Fruit fly (Drosophila melanogaster): Measurements from ENCODE around the gene comt.

comt gene

DNA sequence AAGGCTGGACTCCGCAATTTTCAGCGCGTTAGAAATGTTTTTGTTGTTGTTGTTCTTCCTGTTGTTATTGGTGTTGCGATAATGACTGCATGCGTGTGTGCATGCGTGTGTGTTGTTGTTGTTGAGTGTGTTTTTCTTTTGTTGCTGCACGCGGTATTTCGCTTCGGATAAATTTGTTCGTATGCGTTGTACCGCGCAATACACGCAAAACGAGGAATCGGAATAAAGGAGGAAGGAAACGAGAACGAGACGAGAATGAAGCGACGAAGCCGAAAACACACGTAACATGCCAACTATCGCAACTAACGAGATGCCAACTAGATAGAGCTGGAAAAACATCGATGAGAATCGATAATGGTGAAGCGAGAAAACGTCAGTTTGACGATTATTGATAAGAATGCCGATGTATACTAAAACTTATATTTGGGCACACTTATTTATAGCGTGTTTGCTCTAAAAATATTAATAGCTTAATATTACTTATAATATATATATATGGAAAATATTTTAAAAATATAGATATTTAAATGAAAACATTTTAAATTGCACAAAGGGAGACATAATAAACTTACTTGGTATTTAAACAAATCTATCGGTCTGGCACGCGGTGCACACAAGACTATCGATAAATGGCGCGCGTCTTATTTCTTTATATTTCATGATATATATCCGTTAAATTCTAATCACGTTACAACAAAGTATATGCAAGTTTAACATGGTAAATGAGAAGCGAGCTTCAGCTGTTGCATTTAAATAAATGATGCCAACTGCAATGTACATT, 47.3 kb upstream of the comt start, which contains the start of gene sno (continued):
- peak; percentile 25; the same call in 1 of the 2 replicates for TF ChIP-seq CG32532 (GFP tag; IDR thresholded peaks at IDR 0.05)
- TF ChIP-seq CG4617 (GFP tag; optimal IDR thresholded peaks at IDR 0.05; ENCODE audit: borderline replicate concordance), result peak; percentile 56
- no peak for TF ChIP-seq nom (GFP tag; optimal IDR thresholded peaks at IDR 0.05)
- TF ChIP-seq CG2678 (tag; optimal IDR thresholded peaks at IDR 0.05), result no peak
- TF ChIP-seq ase (GFP tag; IDR thresholded peaks at IDR 0.05), result no peak
- no peak for TF ChIP-seq CG17912 (GFP tag; optimal IDR thresholded peaks at IDR 0.05)
- no peak for TF ChIP-seq CG34376 (GFP tag; optimal IDR thresholded peaks at IDR 0.05)
- TF ChIP-seq Trl (optimal IDR thresholded peaks at IDR 0.05), result no peak
- no peak for TF ChIP-seq Trl (GFP tag; optimal IDR thresholded peaks at IDR 0.05)
- TF ChIP-seq D19B (GFP tag; optimal IDR thresholded peaks at IDR 0.05), result no peak
- no peak for TF ChIP-seq CG1792 (GFP tag; optimal IDR thresholded peaks at IDR 0.05)
- TF ChIP-seq CG14710 (tag; optimal IDR thresholded peaks at IDR 0.05), result peak; percentile 11
- no peak for TF ChIP-seq Hr51 (GFP tag; optimal IDR thresholded peaks at IDR 0.05)
- TF ChIP-seq Atf6 (GFP tag; IDR thresholded peaks at IDR 0.05), result no peak
- TF ChIP-seq CG9932 (GFP tag; IDR thresholded peaks at IDR 0.05), result peak; percentile 52
- no peak for TF ChIP-seq sqz (GFP tag; optimal IDR thresholded peaks at IDR 0.05)
- no peak for TF ChIP-seq scrt (GFP tag; optimal IDR thresholded peaks at IDR 0.05)
- no peak for TF ChIP-seq Fer2 (tag; optimal IDR thresholded peaks at IDR 0.05)
- no peak for TF ChIP-seq pum (GFP tag; optimal IDR thresholded peaks at IDR 0.05)
- no peak for TF ChIP-seq CG3065 (GFP tag; optimal IDR thresholded peaks at IDR 0.05)
- no peak for TF ChIP-seq kni (GFP tag; optimal IDR thresholded peaks at IDR 0.05)
- no peak for TF ChIP-seq sisA (GFP tag; IDR thresholded peaks at IDR 0.05)
- TF ChIP-seq ci (GFP tag; IDR thresholded peaks at IDR 0.05), result 0 out of 3 replicates have a peak, but pooled peaks have one; percentile 18
- no peak for TF ChIP-seq CG4424 (GFP tag; optimal IDR thresholded peaks at IDR 0.05)
- no peak for TF ChIP-seq D (optimal IDR thresholded peaks at IDR 0.05)
- TF ChIP-seq D (GFP tag; optimal IDR thresholded peaks at IDR 0.05), result no peak
- TF ChIP-seq zfh1 (GFP tag; IDR thresholded peaks at IDR 0.05), result no peak
- TF ChIP-seq CG31365 (tag; optimal IDR thresholded peaks at IDR 0.05), result no peak
- no peak for TF ChIP-seq ap (GFP tag; IDR thresholded peaks at IDR 0.05)
- no peak for TF ChIP-seq CG10274 (GFP tag; optimal IDR thresholded peaks at IDR 0.05)
- no peak for TF ChIP-seq Hand (GFP tag; optimal IDR thresholded peaks at IDR 0.05)
- TF ChIP-seq gcm (GFP tag; optimal IDR thresholded peaks at IDR 0.05), result no peak
- TF ChIP-seq Neu2 (GFP tag; optimal IDR thresholded peaks at IDR 0.05; ENCODE audit: borderline replicate concordance), result no peak
- no peak for TF ChIP-seq Lhr (GFP tag; optimal IDR thresholded peaks at IDR 0.05)
- TF ChIP-seq CG18476 (GFP tag; optimal IDR thresholded peaks at IDR 0.05), result no peak
- TF ChIP-seq bcd (GFP tag; optimal IDR thresholded peaks at IDR 0.05), result no peak
- TF ChIP-seq Nf-YC (tag; optimal IDR thresholded peaks at IDR 0.05), result no peak
- no peak for TF ChIP-seq CG8944 (GFP tag; optimal IDR thresholded peaks at IDR 0.05)
- no peak for TF ChIP-seq CG8281 (tag; optimal IDR thresholded peaks at IDR 0.05)
- peak; percentile 82 for TF ChIP-seq CG14860 (GFP tag; IDR thresholded peaks at IDR 0.05; ENCODE audit: partially characterized antibody)
- TF ChIP-seq kah (GFP tag; optimal IDR thresholded peaks at IDR 0.05), result no peak
- no peak for TF ChIP-seq Mes4 (GFP tag; optimal IDR thresholded peaks at IDR 0.05)
- no peak for TF ChIP-seq fru (optimal IDR thresholded peaks at IDR 0.05)
- peak; percentile 83; the same call in 2 of the 3 replicates for TF ChIP-seq CG7963 (GFP tag; IDR thresholded peaks at IDR 0.05; ENCODE audit: partially characterized antibody)
- TF ChIP-seq gsb (GFP tag; IDR thresholded peaks at IDR 0.05), result no peak
- no peak for TF ChIP-seq CG3407 (GFP tag; optimal IDR thresholded peaks at IDR 0.05)
- TF ChIP-seq stwl (tag; optimal IDR thresholded peaks at IDR 0.05), result peak; percentile 37
- TF ChIP-seq cas (GFP tag; IDR thresholded peaks at IDR 0.05), result no peak
- no peak for TF ChIP-seq ranshi (GFP tag; IDR thresholded peaks at IDR 0.05)
- 0 out of 2 replicates have a peak, but pooled peaks have one; percentile 5 for TF ChIP-seq onecut (GFP tag; IDR thresholded peaks at IDR 0.05)
